Fruit fly (Drosophila melanogaster): ENCODE results near the gene p.

p gene

dm6 chr3R:8659907-8660660, 10.4 kb downstream of the p start (continued):
- peak; percentile 27 for TF ChIP-seq HLHmδ (GFP tag; optimal IDR thresholded peaks at IDR 0.05)
- peak; percentile 35 for TF ChIP-seq pros (GFP tag; optimal IDR thresholded peaks at IDR 0.05)
- TF ChIP-seq CG15479 (GFP tag; optimal IDR thresholded peaks at IDR 0.05): peak; percentile 67
- TF ChIP-seq CG12155 (GFP tag; optimal IDR thresholded peaks at IDR 0.05): peak; percentile 81
- TF ChIP-seq nom (GFP tag; optimal IDR thresholded peaks at IDR 0.05): peak; percentile 10
- TF ChIP-seq HHEX (GFP tag; optimal IDR thresholded peaks at IDR 0.05): peak; percentile 50
- TF ChIP-seq Taf1 (GFP tag; IDR thresholded peaks at IDR 0.05): no peak
- no peak for TF ChIP-seq sc (optimal IDR thresholded peaks at IDR 0.05)
- TF ChIP-seq sc (GFP tag; optimal IDR thresholded peaks at IDR 0.05): no peak
- no peak for TF ChIP-seq vfl (GFP tag; optimal IDR thresholded peaks at IDR 0.05)
- peak; percentile 75 for TF ChIP-seq CG10267 (tag; optimal IDR thresholded peaks at IDR 0.05)
- peak; percentile 94 for TF ChIP-seq HmgZ (tag; optimal IDR thresholded peaks at IDR 0.05)
- TF ChIP-seq hb (GFP tag; IDR thresholded peaks at IDR 0.05; ENCODE audit: partially characterized antibody): peak; percentile 94
- no peak for TF ChIP-seq ash1 (GFP tag; optimal IDR thresholded peaks at IDR 0.05)
- TF ChIP-seq CG10147 (GFP tag; optimal IDR thresholded peaks at IDR 0.05): peak; percentile 26
- TF ChIP-seq CG3995 (GFP tag; optimal IDR thresholded peaks at IDR 0.05): peak; percentile 64
- TF ChIP-seq CG3847 (GFP tag; IDR thresholded peaks at IDR 0.05): peak; percentile 83
- peak; percentile 91 for TF ChIP-seq knrl (GFP tag; IDR thresholded peaks at IDR 0.05; ENCODE audit: partially characterized antibody)
- TF ChIP-seq schlank (tag; optimal IDR thresholded peaks at IDR 0.05): peak; percentile 16
- no peak for TF ChIP-seq Hand (GFP tag; optimal IDR thresholded peaks at IDR 0.05)
- TF ChIP-seq amos (GFP tag; IDR thresholded peaks at IDR 0.05; ENCODE audit: partially characterized antibody): peak; percentile 96
- TF ChIP-seq Ada2b (GFP tag; IDR thresholded peaks at IDR 0.05): 0 out of 2 replicates have a peak, but pooled peaks have one; percentile 17
- TF ChIP-seq Opbp (GFP tag; IDR thresholded peaks at IDR 0.05; ENCODE audit: partially characterized antibody): peak; percentile 94
- TF ChIP-seq Hr51 (GFP tag; optimal IDR thresholded peaks at IDR 0.05): peak in 1 of 2 experiments; percentile 8
- peak; percentile 34 for TF ChIP-seq Camta (GFP tag; optimal IDR thresholded peaks at IDR 0.05)
- TF ChIP-seq tll (GFP tag; optimal IDR thresholded peaks at IDR 0.05): peak in 1 of 2 experiments; percentile 20
- peak; percentile 89 for TF ChIP-seq unc-4 (GFP tag; IDR thresholded peaks at IDR 0.05; ENCODE audit: partially characterized antibody)
- TF ChIP-seq Dip2 (GFP tag; IDR thresholded peaks at IDR 0.05): no peak
- peak; percentile 26 for TF ChIP-seq Mes4 (GFP tag; optimal IDR thresholded peaks at IDR 0.05)
- TF ChIP-seq CG13775 (GFP tag; optimal IDR thresholded peaks at IDR 0.05): peak; percentile 7
- peak; percentile 45 for TF ChIP-seq CG3065 (GFP tag; optimal IDR thresholded peaks at IDR 0.05)
- peak; percentile 60 for TF ChIP-seq dpn (GFP tag; optimal IDR thresholded peaks at IDR 0.05)
- TF ChIP-seq zen (tag; optimal IDR thresholded peaks at IDR 0.05): peak; percentile 50
- peak; percentile 28 for TF ChIP-seq gem (tag; optimal IDR thresholded peaks at IDR 0.05)
- TF ChIP-seq sob (GFP tag; IDR thresholded peaks at IDR 0.05): peak; percentile 77
- TF ChIP-seq CG6272 (GFP tag; IDR thresholded peaks at IDR 0.05): no peak
- TF ChIP-seq trem (tag; optimal IDR thresholded peaks at IDR 0.05): peak; percentile 88
- peak; percentile 64 for TF ChIP-seq nmo (GFP tag; optimal IDR thresholded peaks at IDR 0.05)
- no peak for TF ChIP-seq fd64A (GFP tag; optimal IDR thresholded peaks at IDR 0.05)
- TF ChIP-seq CG12769 (tag; optimal IDR thresholded peaks at IDR 0.05): peak; percentile 71
- TF ChIP-seq CG1647 (GFP tag; optimal IDR thresholded peaks at IDR 0.05): peak; percentile 27
- peak; percentile 80 for TF ChIP-seq CG13894 (tag; optimal IDR thresholded peaks at IDR 0.05)
- TF ChIP-seq ken (GFP tag; IDR thresholded peaks at IDR 0.05): peak; percentile 77
- no peak for TF ChIP-seq cato (GFP tag; optimal IDR thresholded peaks at IDR 0.05; ENCODE audit: borderline replicate concordance)
- TF ChIP-seq CG15514 (GFP tag; optimal IDR thresholded peaks at IDR 0.05): peak; percentile 96
- peak; percentile 67 for TF ChIP-seq CrebB (tag; optimal IDR thresholded peaks at IDR 0.05)
- peak; percentile 25 for TF ChIP-seq sd (tag; optimal IDR thresholded peaks at IDR 0.05)

Data from whole organism, embryonic.